Worm (Caenorhabditis elegans): ENCODE measurements around the gene flp-3.

ce11 chrX:10076334-10076733, 16.4 kb downstream of the flp-3 start:
- no peak for TF ChIP-seq him-1 (tag; optimal IDR thresholded peaks at IDR 0.05)
- TF ChIP-seq dao-5 (tag; optimal IDR thresholded peaks at IDR 0.05): no peak
